Fruit fly (Drosophila melanogaster) whole organism, adult: Measurements from ENCODE around the gene numb.

ENCODE experiments used
- Clk ChIP-seq: fragments of 200-800 bp; sonication (Bioruptor generic); optimal IDR thresholded peaks from 2 replicates; lab custom pipeline; 2017; ENCODE audit warnings: missing biosample characterization, missing genetic modification characterization
- Mnt ChIP-seq: fragments of 200-800 bp; sonication (Bioruptor generic); optimal IDR thresholded peaks from 2 replicates; lab custom pipeline; 2016; ENCODE audit warnings: missing biosample characterization, mild to moderate bottlenecking, missing genetic modification characterization
- pad ChIP-seq: fragments of 200-800 bp; sonication (Bioruptor generic); optimal IDR thresholded peaks from 3 replicates; lab custom pipeline; 2017; ENCODE audit warnings: missing biosample characterization, missing genetic modification characterization, mild to moderate bottlenecking, moderate library complexity, missing genetic modification reagents

DNA sequence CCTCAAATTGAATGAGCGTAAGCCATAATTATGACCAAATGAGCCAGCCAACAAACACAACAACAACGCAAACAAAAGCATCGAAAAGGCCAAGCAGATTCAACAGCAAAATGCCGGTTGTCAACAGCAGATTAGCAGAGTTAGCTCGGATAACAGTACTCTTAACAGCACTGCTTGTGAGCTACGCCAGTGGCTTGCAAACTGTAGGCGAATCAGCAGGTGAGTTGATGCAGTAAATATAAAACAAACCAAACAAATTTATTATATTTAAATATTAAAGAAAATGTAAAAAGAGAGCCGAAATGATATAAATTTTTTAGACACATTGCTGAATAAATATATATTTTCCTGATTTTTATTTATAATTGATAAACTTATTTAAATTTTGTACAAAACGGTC lies 16.6 kb upstream of the numb start:
- no peak for TF ChIP-seq Clk (GFP tag; lab: Kevin White, UChicago)
- TF ChIP-seq Mnt (GFP tag; lab: Kevin White, UChicago) = no peak
- no peak for TF ChIP-seq pad (GFP tag; lab: Kevin White, UChicago)
